Fruit fly (Drosophila melanogaster) whole organism, prepupa: ENCODE measurements around the gene ClpP.

Source experiments
- CG10631 ChIP-seq: fragments of 200-800 bp; sonication (Bioruptor generic); optimal IDR thresholded peaks from 2 replicates; lab custom pipeline; 2016; ENCODE audit warnings: missing biosample characterization, missing genetic modification characterization
- CG10669 ChIP-seq: fragments of 200-800 bp; sonication (Bioruptor generic); optimal IDR thresholded peaks from 3 replicates; lab custom pipeline; 2018; ENCODE audit warnings: missing biosample characterization, mild to moderate bottlenecking, missing genetic modification characterization, moderate library complexity
- CG11762 ChIP-seq: fragments of 200-800 bp; sonication (Bioruptor generic); optimal IDR thresholded peaks from 3 replicates; lab custom pipeline; 2016; ENCODE audit warnings: missing biosample characterization, missing genetic modification characterization; ENCODE audit not compliant: insufficient read depth
- CG1621 ChIP-seq: fragments of 200-800 bp; sonication (Bioruptor generic); optimal IDR thresholded peaks from 3 replicates; lab custom pipeline; 2018; ENCODE audit warnings: missing biosample characterization, mild to moderate bottlenecking, missing genetic modification characterization
- CG3032 ChIP-seq: fragments of 200-800 bp; optimal IDR thresholded peaks from 2 replicates; lab custom pipeline; 2019; ENCODE audit warnings: missing biosample characterization, mild to moderate bottlenecking, missing genetic modification characterization, moderate library complexity
- CG32006 ChIP-seq: fragments of 200-800 bp; sonication (Bioruptor generic); optimal IDR thresholded peaks from 3 replicates; lab custom pipeline; 2017; ENCODE audit warnings: missing biosample characterization, mild to moderate bottlenecking, missing genetic modification characterization
- CG34406 ChIP-seq: fragments of 200-800 bp; sonication (Bioruptor generic); optimal IDR thresholded peaks from 3 replicates; lab custom pipeline; 2016; ENCODE audit warnings: missing biosample characterization, missing genetic modification characterization
- CG6276 ChIP-seq: fragments of 200-800 bp; sonication (Bioruptor generic); optimal IDR thresholded peaks from 2 replicates; lab custom pipeline; 2017; ENCODE audit warnings: missing biosample characterization, mild to moderate bottlenecking, missing genetic modification characterization
- CG6854 ChIP-seq: fragments of 200-800 bp; sonication (Bioruptor generic); optimal IDR thresholded peaks from 2 replicates; lab custom pipeline; 2017; ENCODE audit warnings: missing biosample characterization, mild to moderate bottlenecking, missing genetic modification characterization
- CG8119 ChIP-seq: fragments of 200-800 bp; sonication (Bioruptor generic); IDR thresholded peaks from 3 replicates; pipeline ENCODE4 v1.3.6; 2022; ENCODE audit warnings: missing biosample characterization, missing genetic modification characterization
- CG8319 ChIP-seq: fragments of 200-800 bp; sonication (Bioruptor generic); optimal IDR thresholded peaks from 3 replicates; lab custom pipeline; 2016; ENCODE audit warnings: missing biosample characterization, missing genetic modification characterization
- CG8632 ChIP-seq: fragments of 200-800 bp; sonication (Bioruptor generic); optimal IDR thresholded peaks from 3 replicates; lab custom pipeline; 2016; ENCODE audit warnings: missing biosample characterization, missing genetic modification characterization
- Eip78C ChIP-seq: fragments of 200-800 bp; sonication (Bioruptor generic); peaks from one replicate; lab custom pipeline; 2016; ENCODE audit warnings: missing biosample characterization, missing genetic modification characterization
- Ets96B ChIP-seq: fragments of 200-800 bp; optimal IDR thresholded peaks from 2 replicates; lab custom pipeline; 2019; ENCODE audit warnings: missing biosample characterization, mild to moderate bottlenecking, missing genetic modification characterization, moderate library complexity
- Gug ChIP-seq: fragments of 200-800 bp; sonication (Bioruptor generic); IDR thresholded peaks from 2 replicates; pipeline ENCODE4 v1.3.6; 2022; ENCODE audit warnings: missing biosample characterization, missing genetic modification characterization
- Hr38 ChIP-seq: sonication (Bioruptor generic); optimal IDR thresholded peaks from 2 replicates; lab custom pipeline; 2016; ENCODE audit warnings: missing biosample characterization, missing genetic modification characterization
- Hr39 ChIP-seq: fragments of 200-800 bp; sonication (Bioruptor generic); optimal IDR thresholded peaks from 2 replicates; lab custom pipeline; 2016; ENCODE audit warnings: missing biosample characterization, missing genetic modification characterization
- Smox ChIP-seq: fragments of 200-800 bp; sonication (Bioruptor generic); optimal IDR thresholded peaks from 3 replicates; lab custom pipeline; 2016; ENCODE audit warnings: missing biosample characterization, missing genetic modification characterization
- Sox102F ChIP-seq: fragments of 200-800 bp; sonication (Bioruptor generic); optimal IDR thresholded peaks from 2 replicates; lab custom pipeline; 2016; ENCODE audit warnings: missing biosample characterization, mild to moderate bottlenecking, missing genetic modification characterization
- Sox15 ChIP-seq: fragments of 200-800 bp; sonication (Bioruptor generic); optimal IDR thresholded peaks from 3 replicates; lab custom pipeline; 2016; ENCODE audit warnings: missing biosample characterization, missing genetic modification characterization
- cyc ChIP-seq: fragments of 200-800 bp; sonication (Bioruptor generic); optimal IDR thresholded peaks from 3 replicates; lab custom pipeline; 2016; ENCODE audit warnings: missing biosample characterization, missing genetic modification characterization
- dsx ChIP-seq: fragments of 200-800 bp; optimal IDR thresholded peaks from 3 replicates; lab custom pipeline; 2019; ENCODE audit warnings: missing biosample characterization, mild to moderate bottlenecking, missing genetic modification characterization, moderate library complexity; ENCODE audit not compliant: poor library complexity, severe bottlenecking
- eg ChIP-seq: fragments of 200-800 bp; sonication (Bioruptor generic); IDR thresholded peaks from 3 replicates; pipeline ENCODE4 v1.3.6; 2022; ENCODE audit warnings: missing biosample characterization, missing genetic modification characterization
- fd59A ChIP-seq: fragments of 200-800 bp; sonication (Bioruptor generic); optimal IDR thresholded peaks from 2 replicates; lab custom pipeline; 2017; ENCODE audit warnings: missing biosample characterization, mild to moderate bottlenecking, missing genetic modification characterization, missing genetic modification reagents
- net ChIP-seq: fragments of 200-800 bp; sonication (Bioruptor generic); optimal IDR thresholded peaks from 3 replicates; lab custom pipeline; 2016; ENCODE audit warnings: missing biosample characterization, missing genetic modification characterization
- spab ChIP-seq: fragments of 200-800 bp; sonication (Bioruptor generic); optimal IDR thresholded peaks from 2 replicates; lab custom pipeline; 2017; ENCODE audit warnings: missing biosample characterization, mild to moderate bottlenecking, missing genetic modification characterization, missing genetic modification reagents
- ss ChIP-seq, 2 experiments: fragments of 200-800 bp; sonication (Bioruptor generic); optimal IDR thresholded peaks; 2 replicates in 1 of 2; 3 replicates in 1 of 2; lab custom pipeline; 2017 to 2018; ENCODE audit warnings: mild to moderate bottlenecking in 2 of 2, missing biosample characterization in 2 of 2, missing genetic modification characterization in 2 of 2, moderate library complexity in 1 of 2
- svp ChIP-seq: fragments of 200-800 bp; sonication (Bioruptor generic); peaks from one replicate; lab custom pipeline; 2016; ENCODE audit warnings: missing biosample characterization, missing genetic modification characterization

The ClpP gene

dm6 chr2L:10344029-10344606 is 12.5 kb upstream of the ClpP start, which contains the start of gene Frmd5:
Frmd5 (plus strand) TSS chr2L:10344442.
- TF ChIP-seq Sox102F (no peak), eg (GFP tag; lab: Robert Waterston, UW) (no peak)
- TF ChIP-seq, all 60 proteins: peak for 0

DNA sequence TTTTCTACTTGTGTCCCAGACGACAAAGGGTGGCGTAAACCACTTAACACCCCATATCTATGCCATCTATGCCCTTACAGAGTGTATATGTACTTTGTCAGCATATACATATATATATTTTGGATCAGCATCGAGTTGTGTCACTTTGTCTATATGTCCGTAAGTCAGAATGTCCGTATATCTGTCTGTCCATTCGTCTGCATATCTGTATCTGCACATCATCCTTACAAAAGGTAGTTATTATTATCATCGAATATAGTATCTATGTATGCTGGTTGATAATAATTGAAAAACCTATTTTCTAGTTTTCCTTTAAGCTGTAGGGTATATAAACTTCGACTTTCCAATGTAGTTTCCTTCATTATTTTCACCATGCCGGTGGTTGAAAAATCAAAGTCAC is 5.5 kb upstream of the ClpP start:
- no peak for TF ChIP-seq Hr38 (GFP tag; lab: Kevin White, UChicago)
- no peak for TF ChIP-seq svp (GFP tag; lab: Kevin White, UChicago)
- TF ChIP-seq Smox (GFP tag; lab: Kevin White, UChicago) = no peak
- no peak for TF ChIP-seq CG8632
- TF ChIP-seq CG11762 = no peak
- TF ChIP-seq spab (GFP tag; lab: Kevin White, UChicago) = no peak
- no peak for TF ChIP-seq eg (GFP tag; lab: Robert Waterston, UW)
- no peak for TF ChIP-seq CG34406 (GFP tag; lab: Kevin White, UChicago)
- TF ChIP-seq Sox15 = no peak
- no peak for TF ChIP-seq CG10631 (GFP tag; lab: Kevin White, UChicago)
- TF ChIP-seq, all 60 proteins: peak for 0

DNA sequence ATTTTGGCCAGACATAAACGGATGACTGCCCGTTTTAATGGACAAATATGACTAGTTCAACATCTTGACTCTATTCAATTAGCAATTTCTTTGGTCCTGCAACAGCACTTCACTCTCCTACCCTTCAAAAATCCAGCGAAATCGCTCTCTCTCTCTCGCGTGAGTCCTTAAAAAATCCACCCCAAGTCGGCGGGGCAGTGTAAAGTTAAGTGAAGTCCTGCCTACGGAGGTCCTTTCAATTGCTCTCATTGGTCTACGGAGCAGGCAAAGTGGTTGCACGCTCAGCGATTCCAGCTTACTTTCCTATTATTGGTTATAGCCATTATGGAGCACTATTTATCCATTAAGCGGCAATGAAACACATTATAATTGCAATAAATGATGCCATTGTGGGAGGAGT is 2.7 kb upstream of the ClpP start, which contains the start of gene CG34367:
TSS of gene CG34367 (minus strand) at position 35 of the 400 bp plus-strand sequence.
- TF ChIP-seq CG6854 (GFP tag; lab: Kevin White, UChicago) = no peak
- no peak for TF ChIP-seq CG8319 (GFP tag; lab: Kevin White, UChicago)
- TF ChIP-seq eg (GFP tag; lab: Robert Waterston, UW) = no peak

DNA sequence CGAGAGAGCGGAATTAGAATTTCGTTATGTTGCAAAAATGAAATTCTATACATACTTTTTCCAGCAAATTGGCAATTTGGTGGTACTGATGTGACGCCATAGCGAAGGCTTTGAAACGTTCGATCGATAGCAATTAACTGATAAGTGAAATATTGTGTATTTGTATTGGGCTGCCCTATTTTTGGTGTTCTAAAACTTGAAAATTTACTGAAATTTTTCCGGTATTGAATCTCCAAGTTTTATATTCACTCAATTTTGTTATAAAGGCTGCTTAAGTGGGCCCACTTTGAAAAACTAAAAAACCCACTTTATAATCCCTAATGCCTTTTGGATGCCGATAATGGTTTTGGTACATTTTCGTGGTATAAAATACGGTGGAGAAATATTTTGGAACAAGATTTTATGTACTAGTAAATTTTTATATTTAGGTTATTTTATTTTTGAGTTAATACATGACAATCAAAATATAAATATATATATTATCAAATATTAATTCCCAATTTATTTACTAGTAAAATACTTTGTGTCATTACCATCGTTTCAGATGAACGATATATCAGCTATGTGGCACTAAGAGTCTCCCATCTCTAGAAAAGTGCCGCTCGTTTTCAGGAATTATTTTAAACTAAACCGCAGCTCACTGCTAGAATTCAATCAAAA is 5.9 kb downstream of the ClpP start, which contains the start of the genes Cand1 and pim:
TSS of gene Cand1 (minus strand) at position 300 of the 660 bp plus-strand sequence.
TSS of gene pim (plus strand) at position 582 of the 660 bp plus-strand sequence.
- TF ChIP-seq Hr39 (no peak), CG3032 (peak; percentile 16)

dm6 chr2L:10364229-10364628 is 7.6 kb downstream of the ClpP start, which contains the start of gene lft:
lft (plus strand) TSS chr2L:10364471.
- TF ChIP-seq dsx (peak; percentile 51), CG8319 (GFP tag; lab: Kevin White, UChicago) (peak; percentile 53), ss (GFP tag; optimal IDR thresholded peaks at IDR 0.05; lab: Kevin White, UChicago) (peak in 1 of 2 experiments; percentile 32), Eip78C (GFP tag; lab: Kevin White, UChicago) (peak; percentile 42), fd59A (GFP tag; lab: Kevin White, UChicago) (no peak)

DNA sequence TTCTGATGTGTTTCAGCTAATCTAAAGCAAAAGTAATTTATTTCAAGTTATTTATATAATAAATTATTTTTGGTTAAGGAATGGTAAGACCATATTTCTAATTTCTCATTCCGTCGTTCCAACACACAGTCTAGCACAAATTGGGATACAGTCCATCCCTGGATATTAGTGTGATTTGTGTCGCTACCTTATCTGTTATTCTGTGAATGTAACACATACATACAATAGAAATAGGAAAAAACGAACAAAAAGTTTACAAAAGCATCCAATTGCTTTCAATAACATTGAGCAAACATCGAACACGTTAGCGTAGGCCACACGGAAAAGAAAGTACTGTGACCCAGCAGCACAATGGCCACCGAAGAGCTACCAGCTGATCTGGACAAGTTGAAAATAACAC is 9.9 kb downstream of the ClpP start, which contains the start of gene CG5056:
TSS of gene CG5056 (plus strand) at position 168 of the 400 bp plus-strand sequence.
- no peak for TF ChIP-seq CG10669 (GFP tag; lab: Kevin White, UChicago)
- TF ChIP-seq net (GFP tag; lab: Kevin White, UChicago) = no peak
- TF ChIP-seq Eip78C (GFP tag; lab: Kevin White, UChicago) = peak; percentile 63
- no peak for TF ChIP-seq Gug (GFP tag; lab: Robert Waterston, UW)
- TF ChIP-seq Ets96B = peak; percentile 6
- no peak for TF ChIP-seq CG6854 (GFP tag; lab: Kevin White, UChicago)
- TF ChIP-seq CG3032 = peak; percentile 47
- TF ChIP-seq CG1621 (tag; lab: Kevin White, UChicago) = no peak
- TF ChIP-seq CG8119 (GFP tag; lab: Robert Waterston, UW) = peak; percentile 55
- no peak for TF ChIP-seq CG6276 (GFP tag; lab: Kevin White, UChicago)
- no peak for TF ChIP-seq CG8632
- peak; percentile 1 for TF ChIP-seq cyc (GFP tag; lab: Kevin White, UChicago)
- TF ChIP-seq, all 60 proteins: peak for 5

DNA sequence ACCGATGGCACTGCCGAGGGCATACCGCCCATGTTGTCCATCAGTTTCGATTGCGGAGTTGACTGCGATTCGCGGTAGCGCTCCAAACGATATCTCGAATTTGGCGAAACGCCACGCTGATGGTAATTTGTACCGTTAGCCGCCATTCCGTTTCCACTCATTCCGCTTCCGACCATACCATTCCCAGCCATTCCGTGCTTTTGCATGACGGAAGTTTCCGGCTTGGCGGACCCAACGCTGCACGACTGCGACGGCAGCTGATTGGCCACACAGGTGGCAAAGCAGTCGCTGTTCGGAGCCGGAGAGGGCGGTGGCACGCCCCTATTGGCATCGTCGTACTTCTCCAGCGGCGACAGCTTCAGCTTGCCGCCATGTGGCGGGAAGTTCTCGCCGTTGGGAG is 15.7 kb downstream of the ClpP start:
- TF ChIP-seq Eip78C (GFP tag; lab: Kevin White, UChicago) (peak; percentile 8), eg (GFP tag; lab: Robert Waterston, UW) (no peak), CG32006 (GFP tag; lab: Kevin White, UChicago) (no peak)
- TF ChIP-seq, all 60 proteins: peak for 1
